Fruit fly (Drosophila melanogaster) whole organism, embryonic: ENCODE results near the gene CG14017.
A peak's percentile ranks its signal among the peaks of the same experiment; 100 is the strongest.

ENCODE experiments used
- BtbVII ChIP-seq: fragments of 200-800 bp; sonication (Bioruptor generic); optimal IDR thresholded peaks from 3 replicates; lab custom pipeline; 2017; ENCODE audit warnings: missing biosample characterization, mild to moderate bottlenecking, missing genetic modification characterization
- CG10979 ChIP-seq: fragments of 200-800 bp; sonication (Bioruptor generic); optimal IDR thresholded peaks from 2 replicates; lab custom pipeline; 2018; ENCODE audit warnings: missing biosample characterization, mild to moderate bottlenecking, missing genetic modification characterization, moderate library complexity
- CG11456 ChIP-seq: fragments of 200-800 bp; sonication (Bioruptor generic); IDR thresholded peaks from 3 replicates; pipeline ENCODE4 v1.3.6; 2022; ENCODE audit warnings: missing biosample characterization, missing genetic modification characterization
- CG12299 ChIP-seq: fragments of 200-800 bp; sonication (Bioruptor generic); optimal IDR thresholded peaks from 2 replicates; lab custom pipeline; 2018; ENCODE audit warnings: missing biosample characterization, mild to moderate bottlenecking, missing genetic modification characterization
- CG1233 ChIP-seq: fragments of 200-800 bp; sonication (Bioruptor generic); optimal IDR thresholded peaks from 4 replicates; lab custom pipeline; 2018; ENCODE audit warnings: missing biosample characterization, mild to moderate bottlenecking, missing genetic modification characterization
- CG12942 ChIP-seq: fragments of 200-800 bp; sonication (Bioruptor generic); optimal IDR thresholded peaks from 3 replicates; lab custom pipeline; 2016; ENCODE audit warnings: missing biosample characterization, missing genetic modification characterization
- CG13296 ChIP-seq: fragments of 200-800 bp; sonication (Bioruptor generic); optimal IDR thresholded peaks from 3 replicates; lab custom pipeline; 2018; ENCODE audit warnings: missing biosample characterization, mild to moderate bottlenecking, missing genetic modification characterization
- CG16863 ChIP-seq: fragments of 200-800 bp; sonication (Bioruptor generic); optimal IDR thresholded peaks from 3 replicates; lab custom pipeline; 2016; ENCODE audit warnings: missing biosample characterization, missing genetic modification characterization
- CG17359 ChIP-seq: fragments of 200-800 bp; sonication (Bioruptor generic); optimal IDR thresholded peaks from 3 replicates; lab custom pipeline; 2018; ENCODE audit warnings: missing biosample characterization, mild to moderate bottlenecking, missing genetic modification characterization, moderate library complexity
- CG17361 ChIP-seq: fragments of 200-800 bp; sonication (Bioruptor generic); IDR thresholded peaks from 3 replicates; pipeline ENCODE4 v1.3.6; 2022; ENCODE audit warnings: missing biosample characterization, missing genetic modification characterization
- CG18262 ChIP-seq: fragments of 200-800 bp; optimal IDR thresholded peaks from 3 replicates; lab custom pipeline; 2019; ENCODE audit warnings: missing biosample characterization, mild to moderate bottlenecking, missing genetic modification characterization, moderate library complexity
- CG30403 ChIP-seq: fragments of 200-800 bp; sonication (Bioruptor generic); optimal IDR thresholded peaks from 3 replicates; lab custom pipeline; 2016; ENCODE audit warnings: missing biosample characterization, missing genetic modification characterization
- CG3726 ChIP-seq: fragments of 200-800 bp; sonication (Bioruptor generic); IDR thresholded peaks from 3 replicates; pipeline ENCODE4, ENCODE4 v1.3.6; 2022; ENCODE audit warnings: missing biosample characterization, missing genetic modification characterization
- CG4617 ChIP-seq: fragments of 200-800 bp; sonication (Bioruptor generic); optimal IDR thresholded peaks from 3 replicates; lab custom pipeline; 2016; ENCODE audit warnings: missing biosample characterization, missing genetic modification characterization, borderline replicate concordance
- CG6765 ChIP-seq: fragments of 200-800 bp; sonication (Bioruptor generic); optimal IDR thresholded peaks from 3 replicates; lab custom pipeline; 2017; ENCODE audit warnings: missing biosample characterization, mild to moderate bottlenecking, missing genetic modification characterization
- CG7271 ChIP-seq: fragments of 200-800 bp; sonication (Bioruptor generic); optimal IDR thresholded peaks from 2 replicates; lab custom pipeline; 2018; ENCODE audit warnings: missing biosample characterization, mild to moderate bottlenecking, missing genetic modification characterization, moderate library complexity
- CG7928 ChIP-seq: fragments of 200-800 bp; sonication (Bioruptor generic); optimal IDR thresholded peaks from 2 replicates; lab custom pipeline; 2017; ENCODE audit warnings: missing biosample characterization, mild to moderate bottlenecking, missing genetic modification characterization
- CG7963 ChIP-seq: fragments of 200-800 bp; sonication (Bioruptor generic); IDR thresholded peaks from 3 replicates; pipeline ENCODE4 v1.3.6; 2022; ENCODE audit warnings: missing biosample characterization, missing genetic modification characterization; ENCODE audit not compliant: partially characterized antibody
- CG7987 ChIP-seq: fragments of 200-800 bp; sonication (Bioruptor generic); optimal IDR thresholded peaks from 2 replicates; lab custom pipeline; 2018; ENCODE audit warnings: missing biosample characterization, mild to moderate bottlenecking, missing genetic modification characterization, moderate library complexity
- CG8359 ChIP-seq: fragments of 200-800 bp; sonication (Bioruptor generic); optimal IDR thresholded peaks from 2 replicates; lab custom pipeline; 2017; ENCODE audit warnings: missing biosample characterization, mild to moderate bottlenecking, missing genetic modification characterization, borderline replicate concordance
- CG8478 ChIP-seq: fragments of >200 bp; optimal IDR thresholded peaks from 2 replicates; lab custom pipeline; 2018
- Deaf1 ChIP-seq: fragments of 200-800 bp; optimal IDR thresholded peaks from 3 replicates; lab custom pipeline; 2019; ENCODE audit warnings: missing biosample characterization, mild to moderate bottlenecking, missing genetic modification characterization, moderate library complexity
- ERR ChIP-seq: fragments of 200-800 bp; sonication (Bioruptor generic); optimal IDR thresholded peaks from 2 replicates; lab custom pipeline; 2016; ENCODE audit warnings: missing biosample characterization, missing genetic modification characterization
- NC2β ChIP-seq: fragments of 200-800 bp; sonication (Bioruptor generic); optimal IDR thresholded peaks from 2 replicates; lab custom pipeline; 2016; ENCODE audit warnings: missing biosample characterization, missing genetic modification characterization
- NFAT ChIP-seq: fragments of 200-800 bp; sonication (Bioruptor generic); IDR thresholded peaks from 2 replicates; pipeline ENCODE4 v1.3.6; 2022; ENCODE audit warnings: missing biosample characterization, missing genetic modification characterization
- Neu2 ChIP-seq: fragments of 200-800 bp; sonication (Bioruptor generic); optimal IDR thresholded peaks from 3 replicates; lab custom pipeline; 2016; ENCODE audit warnings: missing biosample characterization, missing genetic modification characterization, borderline replicate concordance
- Rfx ChIP-seq: fragments of 200-800 bp; sonication (Bioruptor generic); IDR thresholded peaks from 2 replicates; pipeline ENCODE4 v1.3.6; 2022; ENCODE audit warnings: missing biosample characterization, missing genetic modification characterization
- Ssrp ChIP-seq: fragments of 200-800 bp; sonication (Bioruptor generic); optimal IDR thresholded peaks from 2 replicates; lab custom pipeline; 2018; ENCODE audit warnings: missing biosample characterization, mild to moderate bottlenecking, missing genetic modification characterization, moderate library complexity
- Vsx1 ChIP-seq: fragments of 200-800 bp; sonication (Bioruptor generic); optimal IDR thresholded peaks from 2 replicates; lab custom pipeline; 2017; ENCODE audit warnings: missing biosample characterization, mild to moderate bottlenecking, missing genetic modification characterization, missing genetic modification reagents
- abd-A ChIP-seq: fragments of 200-800 bp; sonication (Bioruptor generic); optimal IDR thresholded peaks from 3 replicates; lab custom pipeline; 2019; ENCODE audit warnings: missing biosample characterization, mild to moderate bottlenecking, missing genetic modification characterization, moderate library complexity
- amos ChIP-seq: fragments of 200-800 bp; sonication (Bioruptor generic); IDR thresholded peaks from 2 replicates; pipeline ENCODE4 v1.3.6; 2022; ENCODE audit warnings: missing biosample characterization, missing genetic modification characterization; ENCODE audit not compliant: partially characterized antibody
- ase ChIP-seq: fragments of 200-800 bp; sonication (Bioruptor generic); IDR thresholded peaks from 3 replicates; pipeline ENCODE4 v1.3.6; 2022; ENCODE audit warnings: missing biosample characterization, missing genetic modification characterization
- ato ChIP-seq: fragments of 200-800 bp; sonication (Bioruptor generic); IDR thresholded peaks from 2 replicates; pipeline ENCODE4 v1.3.6; 2022; ENCODE audit warnings: missing biosample characterization, missing genetic modification characterization; ENCODE audit not compliant: partially characterized antibody
- dan ChIP-seq: fragments of 200-800 bp; sonication (Bioruptor generic); IDR thresholded peaks from 2 replicates; pipeline ENCODE4 v1.3.6; 2022; ENCODE audit warnings: missing biosample characterization, missing genetic modification characterization
- en ChIP-seq: fragments of 200-800 bp; sonication (Bioruptor generic); optimal IDR thresholded peaks from 2 replicates; lab custom pipeline; 2016; ENCODE audit warnings: missing biosample characterization, missing genetic modification characterization
- fd102C ChIP-seq: fragments of 200-800 bp; sonication (Bioruptor generic); optimal IDR thresholded peaks from 2 replicates; lab custom pipeline; 2018; ENCODE audit warnings: missing biosample characterization, mild to moderate bottlenecking, missing genetic modification characterization, moderate library complexity
- fd3F ChIP-seq: fragments of 200-800 bp; sonication (Bioruptor generic); optimal IDR thresholded peaks from 2 replicates; lab custom pipeline; 2018; ENCODE audit warnings: missing biosample characterization, mild to moderate bottlenecking, missing genetic modification characterization, moderate library complexity
- gcm ChIP-seq: fragments of 200-800 bp; sonication (Bioruptor generic); optimal IDR thresholded peaks from 2 replicates; lab custom pipeline; 2019; ENCODE audit warnings: missing biosample characterization, mild to moderate bottlenecking, missing genetic modification characterization, moderate library complexity
- gem ChIP-seq: fragments of 200-800 bp; sonication (Bioruptor generic); optimal IDR thresholded peaks from 2 replicates; lab custom pipeline; 2019; ENCODE audit warnings: missing biosample characterization, mild to moderate bottlenecking, missing genetic modification characterization, moderate library complexity
- jumu ChIP-seq: fragments of 200-800 bp; sonication (Bioruptor generic); optimal IDR thresholded peaks from 3 replicates; lab custom pipeline; 2016; ENCODE audit warnings: missing biosample characterization, missing genetic modification characterization
- nau ChIP-seq: fragments of 200-800 bp; sonication (Bioruptor generic); optimal IDR thresholded peaks from 3 replicates; lab custom pipeline; 2017; ENCODE audit warnings: missing biosample characterization, mild to moderate bottlenecking, missing genetic modification characterization, missing genetic modification reagents
- pan ChIP-seq, 4 experiments: fragments of >200 bp in 3 of 4; fragments of 200-800 bp in 1 of 4; sonication (Bioruptor generic) in 1 of 4; optimal IDR thresholded peaks in 3 of 4; IDR thresholded peaks in 1 of 4; 2 replicates each; pipeline versions ENCODE4 v1.3.6 to Lab custom; 2017 to 2022; ENCODE audit warnings: missing biosample characterization in 2 of 4, missing genetic modification characterization in 2 of 4, mixed read lengths in 1 of 4
- repo ChIP-seq: fragments of 200-800 bp; sonication (Bioruptor generic); optimal IDR thresholded peaks from 2 replicates; lab custom pipeline; 2016; ENCODE audit warnings: missing biosample characterization, missing genetic modification characterization
- run ChIP-seq: fragments of 200-800 bp; sonication (Bioruptor generic); optimal IDR thresholded peaks from 3 replicates; lab custom pipeline; 2018; ENCODE audit warnings: missing biosample characterization, mild to moderate bottlenecking, missing genetic modification characterization
- sc ChIP-seq, 3 experiments: fragments of >200 bp in 2 of 3; fragments of 200-800 bp in 1 of 3; sonication (Bioruptor generic) in 1 of 3; optimal IDR thresholded peaks; 2 replicates in 2 of 3; 3 replicates in 1 of 3; lab custom pipeline; 2017; ENCODE audit warnings: mild to moderate bottlenecking in 1 of 3, missing biosample characterization in 1 of 3, missing genetic modification characterization in 1 of 3, missing genetic modification reagents in 1 of 3
- sug ChIP-seq: fragments of 200-800 bp; optimal IDR thresholded peaks from 2 replicates; lab custom pipeline; 2019; ENCODE audit warnings: missing biosample characterization, mild to moderate bottlenecking, missing genetic modification characterization, moderate library complexity
- tap ChIP-seq: fragments of 200-800 bp; optimal IDR thresholded peaks from 3 replicates; lab custom pipeline; 2019; ENCODE audit warnings: missing biosample characterization, mild to moderate bottlenecking, missing genetic modification characterization, moderate library complexity
- toy ChIP-seq: fragments of 200-800 bp; sonication (Bioruptor generic); IDR thresholded peaks from 2 replicates; pipeline ENCODE4 v1.3.6; 2022; ENCODE audit warnings: missing biosample characterization, missing genetic modification characterization

CG14017 gene

dm6 chr2L:5523848-5524473 lies 29.7 kb upstream of the CG14017 start, which contains the start of the genes Vps52 and Elp4 (continued):
- TF ChIP-seq ERR (GFP tag; lab: Kevin White, UChicago) (no peak), CG13296 (peak; percentile 79), CG8359 (GFP tag; lab: Kevin White, UChicago) (no peak), CG17359 (tag; lab: Kevin White, UChicago) (peak; percentile 75), CG18262 (tag; lab: Kevin White, UChicago) (peak; percentile 81), repo (no peak), CG8478 (lab: Kevin White, UChicago) (no peak), en (no peak), CG6765 (GFP tag; lab: Kevin White, UChicago) (peak; percentile 51), CG7963 (GFP tag; lab: Robert Waterston, UW) (peak; percentile 71), gem (tag; lab: Kevin White, UChicago) (peak; percentile 88), CG7987 (GFP tag; lab: Kevin White, UChicago) (peak; percentile 33), nau (GFP tag; lab: Kevin White, UChicago) (no peak), CG3726 (no peak), CG16863 (GFP tag; lab: Kevin White, UChicago) (peak; percentile 43), run (tag; lab: Kevin White, UChicago) (no peak), CG12942 (GFP tag; lab: Kevin White, UChicago) (peak; percentile 71), CG10979 (peak; percentile 65), CG7928 (GFP tag; lab: Kevin White, UChicago) (no peak), Vsx1 (GFP tag; lab: Kevin White, UChicago) (no peak), CG7271 (tag; lab: Kevin White, UChicago) (peak; percentile 28), fd102C (GFP tag; lab: Kevin White, UChicago) (no peak), abd-A (tag; lab: Kevin White, UChicago) (no peak), sc (optimal IDR thresholded peaks at IDR 0.05; lab: Kevin White, UChicago) (no peak), sc (GFP tag; optimal IDR thresholded peaks at IDR 0.05; lab: Kevin White, UChicago) (peak; percentile 60), CG1233 (peak; percentile 75), NFAT (GFP tag; lab: Robert Waterston, UW) (peak; percentile 63), jumu (GFP tag; lab: Kevin White, UChicago) (no peak), Neu2 (no peak), fd3F (GFP tag; lab: Kevin White, UChicago) (peak; percentile 78), toy (GFP tag; lab: Robert Waterston, UW) (no peak), CG17361 (GFP tag; lab: Robert Waterston, UW) (peak; percentile 93), tap (tag; lab: Kevin White, UChicago) (no peak), Ssrp (peak; percentile 81), amos (peak; percentile 76), BtbVII (peak; percentile 16), CG12299 (peak; percentile 60), Deaf1 (tag; lab: Kevin White, UChicago) (peak; percentile 51), dan (GFP tag; lab: Robert Waterston, UW) (no peak), ato (GFP tag; lab: Robert Waterston, UW) (peak; percentile 37; the same call in 1 of the 2 replicates), CG11456 (GFP tag; lab: Robert Waterston, UW) (peak; percentile 74; the same call in 2 of the 3 replicates), sug (tag; lab: Kevin White, UChicago) (peak; percentile 85), Rfx (GFP tag; lab: Robert Waterston, UW) (peak; percentile 76; the same call in 1 of the 2 replicates), pan (optimal IDR thresholded peaks at IDR 0.05; lab: Kevin White, UChicago) (no peak), pan (GFP tag; optimal IDR thresholded peaks at IDR 0.05 in 1 of 2, IDR thresholded peaks at IDR 0.05 in 1 of 2) (peak in 1 of 2 experiments; percentile 76), NC2β (GFP tag; lab: Kevin White, UChicago) (peak; percentile 34), ase (GFP tag; lab: Robert Waterston, UW) (peak; percentile 40; the same call in 1 of the 3 replicates), gcm (GFP tag; lab: Kevin White, UChicago) (peak; percentile 63), CG4617 (peak; percentile 24), CG30403 (GFP tag; lab: Kevin White, UChicago) (peak; percentile 91)
